Worm (Caenorhabditis elegans) whole organism, early embryonic: Measurements from ENCODE around the gene srsx-11.

ENCODE experiments used
- B0310.2 ChIP-seq: sonication (generic microtip); optimal IDR thresholded peaks from 2 replicates; lab custom pipeline; 2016; ENCODE audit warnings: mild to moderate bottlenecking, missing genetic modification characterization, missing compliant biosample characterization
- F13C5.2 ChIP-seq: sonication (generic microtip); optimal IDR thresholded peaks from 2 replicates; lab custom pipeline; 2017; ENCODE audit warnings: mild to moderate bottlenecking, missing genetic modification characterization, inconsistent platforms, missing compliant biosample characterization
- aly-1 ChIP-seq: sonication (generic microtip); optimal IDR thresholded peaks from 2 replicates; lab custom pipeline; 2016; ENCODE audit warnings: missing genetic modification characterization, missing compliant biosample characterization
- ama-1 ChIP-seq: fragments of 150-350 bp; optimal IDR thresholded peaks from 2 replicates; lab custom pipeline; 2014
- ceh-13 ChIP-seq: fragments of 200-800 bp; sonication (Bioruptor generic); optimal IDR thresholded peaks from 2 replicates; lab custom pipeline; 2018; ENCODE audit warnings: mild to moderate bottlenecking, missing genetic modification characterization, missing compliant biosample characterization
- ceh-36 ChIP-seq: sonication (generic microtip); optimal IDR thresholded peaks from 2 replicates; lab custom pipeline; 2016; ENCODE audit warnings: missing genetic modification characterization, inconsistent platforms, missing compliant biosample characterization
- ets-7 ChIP-seq: sonication (generic microtip); optimal IDR thresholded peaks from 2 replicates; lab custom pipeline; 2016; ENCODE audit warnings: missing genotype, missing genetic modification characterization, missing compliant biosample characterization
- flt-1 ChIP-seq: fragments of 200-800 bp; sonication (Bioruptor generic); IDR thresholded peaks from 2 replicates; pipeline ENCODE4 v1.3.6; 2022; ENCODE audit warnings: missing genetic modification characterization, missing compliant biosample characterization
- hmbx-1 ChIP-seq: sonication (generic microtip); optimal IDR thresholded peaks from 2 replicates; lab custom pipeline; 2016; ENCODE audit warnings: mild to moderate bottlenecking, missing genetic modification characterization, missing compliant biosample characterization
- hmg-4 ChIP-seq: fragments of 200-800 bp; sonication (Bioruptor generic); optimal IDR thresholded peaks from 2 replicates; lab custom pipeline; 2018; ENCODE audit warnings: mild to moderate bottlenecking, missing genetic modification characterization, missing compliant biosample characterization
- hnd-1 ChIP-seq: sonication (generic microtip); optimal IDR thresholded peaks from 2 replicates; lab custom pipeline; 2016; ENCODE audit warnings: missing genetic modification characterization, missing compliant biosample characterization
- pes-1 ChIP-seq: fragments of 200-800 bp; sonication (Bioruptor generic); IDR thresholded peaks from 2 replicates; pipeline ENCODE4 v1.3.6; 2022; ENCODE audit warnings: missing genetic modification reagents, missing genetic modification characterization, missing compliant biosample characterization
- scrt-1 ChIP-seq: fragments of 200-800 bp; sonication (Bioruptor generic); IDR thresholded peaks from 2 replicates; pipeline ENCODE4 v1.3.6; 2022; ENCODE audit warnings: missing genetic modification characterization, missing compliant biosample characterization
- sea-1 ChIP-seq: fragments of 200-800 bp; sonication (Bioruptor generic); conservative IDR thresholded peaks from 2 replicates; pipeline ENCODE4 v1.3.6; 2022; ENCODE audit warnings: missing genetic modification characterization, missing compliant biosample characterization
- tbx-11 ChIP-seq: fragments of 200-800 bp; sonication (Bioruptor generic); IDR thresholded peaks from 2 replicates; pipeline ENCODE4 v1.3.6; 2022; ENCODE audit warnings: missing genetic modification characterization, missing compliant biosample characterization
- tbx-37 ChIP-seq: fragments of 200-800 bp; sonication (Bioruptor generic); conservative IDR thresholded peaks from 2 replicates; pipeline ENCODE4 v1.3.6; 2022; ENCODE audit warnings: missing genetic modification reagents, missing genetic modification characterization, missing compliant biosample characterization
- tra-4 ChIP-seq: sonication (generic microtip); optimal IDR thresholded peaks from 2 replicates; lab custom pipeline; 2017; ENCODE audit warnings: missing genetic modification characterization, missing compliant biosample characterization

Gene srsx-11

DNA sequence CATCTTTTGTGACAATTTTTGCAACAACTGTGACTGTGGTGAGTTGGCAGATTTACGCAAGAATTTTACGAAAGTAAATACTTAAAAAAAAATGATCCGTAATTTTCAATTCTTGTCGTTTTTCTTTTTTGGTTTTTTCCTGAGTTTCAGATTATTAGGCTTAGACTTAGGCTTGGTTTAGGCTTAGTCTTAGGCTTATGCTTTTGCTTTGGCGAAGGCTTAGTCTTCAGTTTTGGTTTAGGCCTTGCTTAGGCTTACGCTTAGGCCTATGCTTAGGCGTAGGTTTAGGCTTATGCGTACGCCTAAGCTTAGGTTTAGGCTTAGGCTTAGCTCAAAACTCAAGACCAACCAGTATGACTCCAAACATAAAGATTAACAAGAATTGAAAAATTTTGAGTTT, 21.3 kb downstream of the srsx-11 start:
- TF ChIP-seq ceh-36 (tag; lab: Kevin White, UChicago): peak; percentile 48
- TF ChIP-seq tbx-37 (GFP tag; lab: Robert Waterston, UW): no peak

ce11 chrV:4956529-4956928, 22.4 kb downstream of the srsx-11 start, which contains the start of gene str-208:
Gene str-208 (plus strand): TSS chrV:4956829.
- TF ChIP-seq scrt-1 (no peak), ceh-13 (GFP tag; lab: Kevin White, UChicago) (no peak), tra-4 (tag; lab: Kevin White, UChicago) (no peak), pes-1 (GFP tag; lab: Robert Waterston, UW) (no peak), tbx-37 (GFP tag; lab: Robert Waterston, UW) (no peak), aly-1 (tag; lab: Kevin White, UChicago) (no peak), F13C5.2 (tag; lab: Kevin White, UChicago) (no peak), tbx-11 (GFP tag; lab: Robert Waterston, UW) (no peak), ceh-36 (tag; lab: Kevin White, UChicago) (no peak), sea-1 (GFP tag; lab: Robert Waterston, UW) (no peak), hnd-1 (tag; lab: Kevin White, UChicago) (no peak), ets-7 (tag; lab: Kevin White, UChicago) (no peak), hmg-4 (no peak)

ce11 chrV:4951434-4951833, 27.5 kb downstream of the srsx-11 start, which contains the start of gene str-207:
Gene str-207 (plus strand): TSS chrV:4951734.
- no peak for TF ChIP-seq aly-1 (tag; lab: Kevin White, UChicago)
- no peak for TF ChIP-seq ama-1
- TF ChIP-seq tbx-11 (GFP tag; lab: Robert Waterston, UW): no peak
- TF ChIP-seq ceh-13 (GFP tag; lab: Kevin White, UChicago): no peak
- TF ChIP-seq hmbx-1 (tag; lab: Kevin White, UChicago): no peak
- TF ChIP-seq scrt-1: no peak
- no peak for TF ChIP-seq B0310.2 (tag; lab: Kevin White, UChicago)
- TF ChIP-seq pes-1 (GFP tag; lab: Robert Waterston, UW): no peak
- TF ChIP-seq tbx-37 (GFP tag; lab: Robert Waterston, UW): no peak
- no peak for TF ChIP-seq hnd-1 (tag; lab: Kevin White, UChicago)
- no peak for TF ChIP-seq ceh-36 (tag; lab: Kevin White, UChicago)
- no peak for TF ChIP-seq F13C5.2 (tag; lab: Kevin White, UChicago)
- TF ChIP-seq hmg-4: no peak
- TF ChIP-seq tra-4 (tag; lab: Kevin White, UChicago): no peak
- no peak for TF ChIP-seq flt-1
- no peak for TF ChIP-seq ets-7 (tag; lab: Kevin White, UChicago)

DNA sequence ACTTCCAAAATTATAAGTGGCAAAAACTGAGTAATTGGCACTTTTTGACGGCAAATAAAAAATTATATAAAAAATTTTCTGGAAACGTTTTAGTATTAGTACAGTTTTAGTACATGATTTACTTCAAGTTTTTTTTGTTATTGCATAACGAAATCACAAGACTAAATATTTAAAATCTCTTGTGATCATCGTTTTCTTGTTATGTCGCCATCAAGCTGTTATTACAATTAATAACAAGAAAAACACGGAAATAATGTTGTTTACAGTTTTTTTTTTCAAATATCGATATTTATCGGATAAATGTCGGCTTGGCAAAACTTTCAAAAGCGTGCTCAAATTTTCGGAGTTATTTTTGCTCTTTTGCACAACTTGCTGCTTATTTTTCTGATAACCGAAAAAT, 30.3 kb downstream of the srsx-11 start, which contains the start of gene str-209:
TSS of gene str-209 (plus strand) at position 301 of the 400 bp plus-strand sequence.
- TF ChIP-seq ceh-13 (GFP tag; lab: Kevin White, UChicago) (no peak), sea-1 (GFP tag; lab: Robert Waterston, UW) (no peak), hnd-1 (tag; lab: Kevin White, UChicago) (no peak), scrt-1 (no peak), aly-1 (tag; lab: Kevin White, UChicago) (no peak), ama-1 (no peak), flt-1 (no peak), F13C5.2 (tag; lab: Kevin White, UChicago) (no peak), ceh-36 (tag; lab: Kevin White, UChicago) (no peak), tra-4 (tag; lab: Kevin White, UChicago) (no peak), tbx-37 (GFP tag; lab: Robert Waterston, UW) (no peak), pes-1 (GFP tag; lab: Robert Waterston, UW) (no peak)

ce11 chrV:4944219-4944618, 34.7 kb downstream of the srsx-11 start, which contains the start of gene str-211:
Gene str-211 (minus strand): TSS chrV:4944319.
- TF ChIP-seq tbx-11 (GFP tag; lab: Robert Waterston, UW) (no peak), scrt-1 (no peak), tbx-37 (GFP tag; lab: Robert Waterston, UW) (no peak), tra-4 (tag; lab: Kevin White, UChicago) (no peak), F13C5.2 (tag; lab: Kevin White, UChicago) (no peak), ceh-13 (GFP tag; lab: Kevin White, UChicago) (no peak), B0310.2 (tag; lab: Kevin White, UChicago) (no peak), pes-1 (GFP tag; lab: Robert Waterston, UW) (no peak), hmbx-1 (tag; lab: Kevin White, UChicago) (no peak), flt-1 (no peak)

DNA sequence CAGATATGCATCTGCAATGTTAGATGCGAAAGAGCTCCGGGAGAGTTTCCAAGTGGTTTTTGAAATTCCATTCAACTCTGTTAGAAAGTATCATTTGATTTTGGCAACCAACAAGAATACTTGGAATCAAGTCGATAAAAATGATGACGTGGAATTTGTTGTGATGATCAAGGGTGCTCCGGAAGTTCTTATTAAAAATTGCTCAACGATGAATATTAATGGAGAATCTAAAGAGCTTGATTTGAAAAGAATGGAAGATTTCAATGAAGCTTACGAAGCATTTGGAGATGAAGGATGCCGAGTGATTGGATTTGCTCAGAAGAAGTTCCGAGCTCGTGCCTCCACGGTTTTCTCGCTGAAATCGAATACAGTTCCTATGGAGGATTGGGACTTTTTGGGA, 41.6 kb downstream of the srsx-11 start:
- TF ChIP-seq ama-1 (no peak), scrt-1 (no peak), hmg-4 (no peak), pes-1 (GFP tag; lab: Robert Waterston, UW) (no peak), ets-7 (tag; lab: Kevin White, UChicago) (no peak), tbx-11 (GFP tag; lab: Robert Waterston, UW) (no peak), flt-1 (no peak), sea-1 (GFP tag; lab: Robert Waterston, UW) (no peak), aly-1 (tag; lab: Kevin White, UChicago) (no peak), B0310.2 (tag; lab: Kevin White, UChicago) (no peak), hnd-1 (tag; lab: Kevin White, UChicago) (no peak), F13C5.2 (tag; lab: Kevin White, UChicago) (no peak), ceh-36 (tag; lab: Kevin White, UChicago) (no peak), hmbx-1 (tag; lab: Kevin White, UChicago) (no peak), tbx-37 (GFP tag; lab: Robert Waterston, UW) (no peak), tra-4 (tag; lab: Kevin White, UChicago) (no peak)

- TF ChIP-seq ama-1: no peak
- no peak for TF ChIP-seq hmbx-1 (tag; lab: Kevin White, UChicago)
- no peak for TF ChIP-seq B0310.2 (tag; lab: Kevin White, UChicago)
- no peak for TF ChIP-seq hmg-4
These were observed 43.9 kb downstream of the srsx-11 start for ce11 chrV:4935096-4935495.
